Fruit fly (Drosophila melanogaster): ENCODE data around the gene twin.

twin gene

dm6 chr3R:24169362-24169761 is 52.4 kb downstream of the twin start, which contains the start of gene CG5510 (continued):
- TF ChIP-seq cyc (GFP tag; optimal IDR thresholded peaks at IDR 0.05) (peak; percentile 45), CG1621 (tag; optimal IDR thresholded peaks at IDR 0.05) (no peak), CG31627 (GFP tag; optimal IDR thresholded peaks at IDR 0.05) (peak; percentile 48), CG8319 (GFP tag; optimal IDR thresholded peaks at IDR 0.05) (no peak), CG10669 (GFP tag; optimal IDR thresholded peaks at IDR 0.05) (no peak), Ets96B (tag; optimal IDR thresholded peaks at IDR 0.05) (no peak), Sox102F (GFP tag; optimal IDR thresholded peaks at IDR 0.05) (no peak), pdm3 (GFP tag; optimal IDR thresholded peaks at IDR 0.05) (no peak), CG34406 (GFP tag; optimal IDR thresholded peaks at IDR 0.05) (no peak), eg (GFP tag; IDR thresholded peaks at IDR 0.05) (peak; percentile 48; the same call in 1 of the 3 replicates), Gug (GFP tag; IDR thresholded peaks at IDR 0.05) (no peak), lz (GFP tag; optimal IDR thresholded peaks at IDR 0.05) (peak; percentile 47), OdsH (GFP tag; optimal IDR thresholded peaks at IDR 0.05) (no peak), CG4318 (GFP tag; optimal IDR thresholded peaks at IDR 0.05) (no peak), CG11902 (GFP tag; optimal IDR thresholded peaks at IDR 0.05) (no peak), achi (GFP tag; optimal IDR thresholded peaks at IDR 0.05) (peak; percentile 39), CG7368 (GFP tag; optimal IDR thresholded peaks at IDR 0.05) (no peak), Ets21C (GFP tag; optimal IDR thresholded peaks at IDR 0.05) (no peak), Sox14 (GFP tag; optimal IDR thresholded peaks at IDR 0.05) (peak; percentile 33), topi (GFP tag; optimal IDR thresholded peaks at IDR 0.05) (peak; percentile 28), CG6854 (GFP tag; optimal IDR thresholded peaks at IDR 0.05) (no peak), Hr39 (GFP tag; optimal IDR thresholded peaks at IDR 0.05) (no peak), fd85E (GFP tag; optimal IDR thresholded peaks at IDR 0.05) (no peak), dsx (GFP tag; optimal IDR thresholded peaks at IDR 0.05; ENCODE audit: poor library complexity, severe bottlenecking) (no peak), CG6276 (GFP tag; optimal IDR thresholded peaks at IDR 0.05) (no peak), Lpt (GFP tag; optimal IDR thresholded peaks at IDR 0.05) (no peak), salr (GFP tag; optimal IDR thresholded peaks at IDR 0.05) (no peak), Eip93F (GFP tag; optimal IDR thresholded peaks at IDR 0.05) (no peak), Met (GFP tag; optimal IDR thresholded peaks at IDR 0.05) (no peak), CG16779 (tag; optimal IDR thresholded peaks at IDR 0.05) (no peak), CG10631 (GFP tag; optimal IDR thresholded peaks at IDR 0.05) (no peak)

- TF ChIP-seq CG15336 (GFP tag; IDR thresholded peaks at IDR 0.05) (peak; percentile 56), Met (GFP tag; optimal IDR thresholded peaks at IDR 0.05) (no peak), CG16779 (tag; optimal IDR thresholded peaks at IDR 0.05) (no peak), CG11294 (GFP tag; IDR thresholded peaks at IDR 0.05) (no peak), CG7368 (GFP tag; optimal IDR thresholded peaks at IDR 0.05) (no peak), CG6276 (GFP tag; optimal IDR thresholded peaks at IDR 0.05) (no peak), CG34406 (GFP tag; optimal IDR thresholded peaks at IDR 0.05) (peak; percentile 57), CG11762 (GFP tag; optimal IDR thresholded peaks at IDR 0.05; ENCODE audit: insufficient read depth) (no peak), Lpt (GFP tag; optimal IDR thresholded peaks at IDR 0.05) (peak; percentile 36), CG6792 (GFP tag; optimal IDR thresholded peaks at IDR 0.05) (peak; percentile 49), OdsH (GFP tag; optimal IDR thresholded peaks at IDR 0.05) (peak; percentile 70), topi (GFP tag; optimal IDR thresholded peaks at IDR 0.05) (peak; percentile 60), CG31627 (GFP tag; optimal IDR thresholded peaks at IDR 0.05) (peak; percentile 42), esn (GFP tag; optimal IDR thresholded peaks at IDR 0.05) (peak; percentile 75), Gug (GFP tag; IDR thresholded peaks at IDR 0.05) (peak; percentile 45; the same call in 1 of the 2 replicates), dac (GFP tag; optimal IDR thresholded peaks at IDR 0.05) (no peak), Smox (GFP tag; optimal IDR thresholded peaks at IDR 0.05) (no peak), Ets21C (GFP tag; optimal IDR thresholded peaks at IDR 0.05) (no peak), Ets96B (tag; optimal IDR thresholded peaks at IDR 0.05) (peak; percentile 56), pdm3 (GFP tag; optimal IDR thresholded peaks at IDR 0.05) (peak; percentile 63), svp (GFP tag) (no peak), CG32006 (GFP tag; optimal IDR thresholded peaks at IDR 0.05) (peak; percentile 69), CG3032 (tag; optimal IDR thresholded peaks at IDR 0.05) (peak; percentile 64), cyc (GFP tag; optimal IDR thresholded peaks at IDR 0.05) (peak; percentile 56), CG8119 (GFP tag; IDR thresholded peaks at IDR 0.05) (no peak), eg (GFP tag; IDR thresholded peaks at IDR 0.05) (peak; percentile 70), fkh (GFP tag; optimal IDR thresholded peaks at IDR 0.05) (no peak), vri (GFP tag; optimal IDR thresholded peaks at IDR 0.05) (peak; percentile 80), spab (GFP tag; optimal IDR thresholded peaks at IDR 0.05) (no peak), fd59A (GFP tag; optimal IDR thresholded peaks at IDR 0.05) (no peak), salr (GFP tag; optimal IDR thresholded peaks at IDR 0.05) (peak in 1 of 2 experiments; percentile 30), ss (GFP tag; optimal IDR thresholded peaks at IDR 0.05) (peak in 1 of 2 experiments; percentile 13), CG10631 (GFP tag; optimal IDR thresholded peaks at IDR 0.05) (peak; percentile 69), Hr39 (GFP tag; optimal IDR thresholded peaks at IDR 0.05) (peak; percentile 61), dsx (GFP tag; optimal IDR thresholded peaks at IDR 0.05; ENCODE audit: poor library complexity, severe bottlenecking) (peak; percentile 56)
Measured at dm6 chr3R:24163556-24164022, 58.2 kb downstream of the twin start, which contains the start of gene Apc2. Apc2 (plus strand) TSS chr3R:24163966.
